Fruit fly (Drosophila melanogaster) whole organism, pupa: ENCODE results near the gene tant.

ENCODE experiments used
- CG13204 ChIP-seq: fragments of 200-800 bp; sonication (Bioruptor generic); optimal IDR thresholded peaks from 2 replicates; lab custom pipeline; 2018; ENCODE audit warnings: missing biosample characterization, mild to moderate bottlenecking, missing genetic modification characterization, moderate library complexity
- CG14655 ChIP-seq: fragments of 200-800 bp; sonication (Bioruptor generic); optimal IDR thresholded peaks from 3 replicates; lab custom pipeline; 2017; ENCODE audit warnings: mild to moderate bottlenecking, missing biosample characterization, missing genetic modification reagents, missing genetic modification characterization
- CG15710 ChIP-seq: fragments of 200-800 bp; sonication (Bioruptor generic); optimal IDR thresholded peaks from 2 replicates; lab custom pipeline; 2018; ENCODE audit warnings: missing biosample characterization, mild to moderate bottlenecking, missing genetic modification characterization, moderate library complexity
- CG32121 ChIP-seq: fragments of 200-800 bp; sonication (Bioruptor generic); IDR thresholded peaks from 2 replicates; pipeline ENCODE4 v1.3.6; 2022; ENCODE audit warnings: missing biosample characterization, missing genetic modification characterization
- CG34367 ChIP-seq: fragments of 200-800 bp; sonication (Bioruptor generic); optimal IDR thresholded peaks from 2 replicates; lab custom pipeline; 2018; ENCODE audit warnings: missing biosample characterization, mild to moderate bottlenecking, missing genetic modification characterization
- CG8159 ChIP-seq: fragments of 200-800 bp; sonication (Bioruptor generic); optimal IDR thresholded peaks from 3 replicates; lab custom pipeline; 2018; ENCODE audit warnings: missing biosample characterization, mild to moderate bottlenecking, missing genetic modification characterization, moderate library complexity
- CG8301 ChIP-seq: fragments of 200-800 bp; sonication (Bioruptor generic); optimal IDR thresholded peaks from 2 replicates; lab custom pipeline; 2018; ENCODE audit warnings: missing biosample characterization, mild to moderate bottlenecking, missing genetic modification characterization
- CG9948 ChIP-seq: fragments of 200-800 bp; sonication (Bioruptor generic); optimal IDR thresholded peaks from 2 replicates; lab custom pipeline; 2018; ENCODE audit warnings: missing biosample characterization, mild to moderate bottlenecking, missing genetic modification characterization, moderate library complexity
- EcR ChIP-seq: fragments of 200-800 bp; sonication (Bioruptor generic); optimal IDR thresholded peaks from 3 replicates; lab custom pipeline; 2019; ENCODE audit warnings: missing biosample characterization, missing genetic modification characterization, mild to moderate bottlenecking, moderate library complexity, missing genetic modification reagents
- Pif1A ChIP-seq: fragments of 200-800 bp; sonication (Bioruptor generic); optimal IDR thresholded peaks from 3 replicates; lab custom pipeline; 2016; ENCODE audit warnings: missing biosample characterization, missing genetic modification characterization
- fd96Ca ChIP-seq: fragments of 200-800 bp; sonication (Bioruptor generic); IDR thresholded peaks from 3 replicates; pipeline ENCODE4 v1.3.6; 2022; ENCODE audit warnings: missing biosample characterization, missing genetic modification characterization

DNA sequence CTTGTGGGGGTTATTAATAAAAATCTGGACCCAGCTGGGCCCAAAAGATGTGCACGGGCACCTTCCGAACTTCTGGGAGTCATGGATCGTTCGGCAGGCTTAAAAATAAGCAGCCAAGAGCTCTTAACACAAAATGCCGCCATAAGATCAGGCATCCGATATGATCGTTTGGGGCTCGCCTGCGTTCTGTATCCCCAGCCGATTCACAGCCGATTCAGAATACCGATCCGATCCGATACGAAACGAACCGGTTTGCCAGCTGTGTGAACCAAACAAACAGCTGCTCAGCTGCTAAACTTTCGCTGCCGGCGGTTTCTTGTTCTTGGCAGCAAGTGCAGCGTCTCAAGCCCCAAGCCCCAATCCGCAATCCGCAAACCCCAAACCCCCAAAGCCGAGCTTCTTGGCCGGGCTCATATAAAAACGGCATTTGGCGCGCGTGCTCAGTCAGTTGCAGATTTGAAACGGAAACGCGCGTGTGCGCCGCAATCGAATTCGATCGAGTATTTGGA, 11.0 kb downstream of the tant start, which contains the start of gene CG42269:
- no peak for TF ChIP-seq CG8301 (tag; lab: Kevin White, UChicago)
- TF ChIP-seq CG8159 (tag; lab: Kevin White, UChicago): no peak
- TF ChIP-seq CG15710 (tag; lab: Kevin White, UChicago): no peak
- TF ChIP-seq CG34367 (tag; lab: Kevin White, UChicago): no peak
- no peak for TF ChIP-seq fd96Ca (GFP tag; lab: Robert Waterston, UW)
- no peak for TF ChIP-seq CG13204 (GFP tag; lab: Kevin White, UChicago)
- no peak for TF ChIP-seq CG9948 (tag; lab: Kevin White, UChicago)
- TF ChIP-seq EcR (GFP tag; lab: Kevin White, UChicago): no peak
- TF ChIP-seq CG14655 (GFP tag; lab: Kevin White, UChicago): no peak
- TF ChIP-seq Pif1A (GFP tag; lab: Kevin White, UChicago): no peak
- TF ChIP-seq CG32121 (GFP tag; lab: Robert Waterston, UW): no peak
